Worm (Caenorhabditis elegans): Measurements from ENCODE around the gene nspg-9.

The nspg-9 gene

ce11 chrIV:14456667-14457066, at the start of gene nspg-9:
nspg-9 (plus strand) TSS chrIV:14456900.
- TF ChIP-seq elt-2 (tag; optimal IDR thresholded peaks at IDR 0.05) (peak; percentile 50), pat-9 (tag; optimal IDR thresholded peaks at IDR 0.05) (no peak)

DNA sequence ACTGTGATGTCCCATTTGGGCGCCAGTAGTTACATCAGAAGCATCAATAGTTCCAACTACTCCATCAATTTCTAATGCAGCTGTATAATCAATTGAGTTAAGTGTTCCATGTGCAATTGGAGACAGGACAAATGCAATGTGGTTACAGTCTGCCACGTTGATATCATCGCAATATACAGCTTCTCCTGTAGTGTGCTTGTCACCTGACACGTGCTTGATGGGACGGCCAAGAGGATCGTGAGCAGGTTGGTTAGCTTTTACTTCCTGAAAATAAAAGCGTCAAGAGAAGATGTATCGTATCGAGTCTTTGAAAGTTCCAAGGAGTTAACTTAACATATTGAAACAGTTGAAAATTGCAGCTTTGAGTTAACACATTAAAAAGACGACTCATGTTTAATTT, 48.1 kb upstream of the nspg-9 start:
- TF ChIP-seq nfya-1 (tag; optimal IDR thresholded peaks at IDR 0.05) (no peak), C08G9.2 (tag; optimal IDR thresholded peaks at IDR 0.05) (no peak), fax-1 (tag; optimal IDR thresholded peaks at IDR 0.05) (no peak)

DNA sequence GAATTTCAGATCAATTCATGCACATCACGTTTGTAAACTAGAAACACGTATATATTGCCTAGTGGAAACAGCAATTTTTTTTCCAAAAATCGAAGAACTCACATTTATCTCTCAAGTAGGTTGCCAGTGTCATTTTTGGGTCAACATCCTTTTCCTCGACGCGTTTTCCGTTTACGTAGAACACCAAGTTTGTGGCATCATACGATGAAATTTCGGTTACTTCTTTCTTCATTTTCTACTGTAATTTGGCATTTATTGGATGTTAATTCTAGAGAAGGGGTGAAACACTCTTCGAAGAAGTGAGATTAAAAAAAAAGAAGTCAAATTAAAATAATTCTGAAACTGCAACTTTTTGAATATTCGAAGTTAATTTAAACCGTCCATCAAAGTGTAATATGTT, 44.0 kb upstream of the nspg-9 start, which contains the start of gene xdh-1:
xdh-1 (minus strand) TSS at position 240 of the 400 bp plus-strand sequence.
- TF ChIP-seq syd-9 (tag; optimal IDR thresholded peaks at IDR 0.05) (no peak), ceh-6 (GFP tag; optimal IDR thresholded peaks at IDR 0.05) (no peak), elt-2 (tag; optimal IDR thresholded peaks at IDR 0.05) (no peak), hlh-15 (tag; optimal IDR thresholded peaks at IDR 0.05) (no peak), madf-2 (tag; optimal IDR thresholded peaks at IDR 0.05) (no peak), npax-4 (tag; optimal IDR thresholded peaks at IDR 0.05) (no peak), F13H6.1 (tag; optimal IDR thresholded peaks at IDR 0.05) (no peak), ceh-48 (tag; optimal IDR thresholded peaks at IDR 0.05) (no peak), tbx-7 (tag; optimal IDR thresholded peaks at IDR 0.05) (no peak), elt-4 (tag; optimal IDR thresholded peaks at IDR 0.05) (no peak), T23F11.4 (GFP tag; optimal IDR thresholded peaks at IDR 0.05) (no peak), fax-1 (tag; optimal IDR thresholded peaks at IDR 0.05) (no peak), hlh-6 (tag; optimal IDR thresholded peaks at IDR 0.05) (no peak), K02D7.2 (tag; optimal IDR thresholded peaks at IDR 0.05) (no peak), lim-6 (tag; optimal IDR thresholded peaks at IDR 0.05) (no peak)

- TF ChIP-seq ceh-6 (GFP tag; optimal IDR thresholded peaks at IDR 0.05): no peak
- peak; percentile 16 for TF ChIP-seq elt-2 (tag; optimal IDR thresholded peaks at IDR 0.05)
Observed at ce11 chrIV:14413386-14413785, 43.3 kb upstream of the nspg-9 start.

DNA sequence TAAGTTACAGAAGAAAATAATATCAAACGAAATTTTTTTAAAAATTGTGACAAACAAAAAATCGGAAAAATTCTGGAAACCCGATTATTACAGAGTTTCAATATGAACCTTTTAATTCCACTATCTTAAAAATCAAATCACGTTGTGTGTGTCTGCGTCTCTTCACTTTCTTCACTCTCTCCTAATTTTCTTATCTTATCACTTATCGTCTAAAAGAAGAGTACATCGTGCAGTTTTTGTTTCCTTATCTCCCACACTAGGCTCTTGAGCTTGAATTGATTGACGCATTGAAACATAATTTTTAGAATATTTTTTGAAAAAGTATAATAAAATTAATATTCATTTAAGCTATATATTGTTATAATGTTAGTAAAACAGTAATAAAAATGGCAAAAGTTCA, 42.5 kb upstream of the nspg-9 start:
- TF ChIP-seq pag-3 (tag; optimal IDR thresholded peaks at IDR 0.05; ENCODE audit: borderline replicate concordance): no peak
- TF ChIP-seq elt-2 (tag; optimal IDR thresholded peaks at IDR 0.05): peak; percentile 98
- peak; percentile 25 for TF ChIP-seq pqm-1 (tag; optimal IDR thresholded peaks at IDR 0.05)

ce11 chrIV:14417128-14417527, 39.6 kb upstream of the nspg-9 start, which contains the start of gene F55B11.6:
F55B11.6 (minus strand) TSS chrIV:14417228.
- no peak for TF ChIP-seq tbx-2 (tag; optimal IDR thresholded peaks at IDR 0.05)
- no peak for TF ChIP-seq lim-6 (tag; optimal IDR thresholded peaks at IDR 0.05)
- TF ChIP-seq syd-9 (tag; optimal IDR thresholded peaks at IDR 0.05): no peak
- TF ChIP-seq ceh-30 (tag; optimal IDR thresholded peaks at IDR 0.05): no peak
- TF ChIP-seq unc-55 (GFP tag; optimal IDR thresholded peaks at IDR 0.05): no peak
- TF ChIP-seq nfya-1 (tag; optimal IDR thresholded peaks at IDR 0.05): no peak
- TF ChIP-seq zip-5 (tag; optimal IDR thresholded peaks at IDR 0.05): no peak
- TF ChIP-seq lin-11 (tag; optimal IDR thresholded peaks at IDR 0.05): no peak
- no peak for TF ChIP-seq fkh-10 (GFP tag; optimal IDR thresholded peaks at IDR 0.05)
- TF ChIP-seq ceh-45 (GFP tag; IDR thresholded peaks at IDR 0.05): no peak
- TF ChIP-seq che-1 (tag; optimal IDR thresholded peaks at IDR 0.05): no peak

ce11 chrIV:14421938-14422337, 34.8 kb upstream of the nspg-9 start, which contains the start of gene F55B11.7:
F55B11.7 (minus strand) TSS chrIV:14422038.
- no peak for TF ChIP-seq K09A11.1 (tag; optimal IDR thresholded peaks at IDR 0.05; ENCODE audit: insufficient read depth)
- no peak for TF ChIP-seq fkh-6 (tag; optimal IDR thresholded peaks at IDR 0.05)
- TF ChIP-seq hlh-15 (tag; optimal IDR thresholded peaks at IDR 0.05): no peak
- TF ChIP-seq K02D7.2 (tag; optimal IDR thresholded peaks at IDR 0.05): no peak
- no peak for TF ChIP-seq pax-1 (tag; optimal IDR thresholded peaks at IDR 0.05)
- TF ChIP-seq tbx-2 (tag; optimal IDR thresholded peaks at IDR 0.05): no peak
- no peak for TF ChIP-seq lin-11 (tag; optimal IDR thresholded peaks at IDR 0.05)

Data from whole organism, late embryonic.